Worm (Caenorhabditis elegans) whole organism, mixed stage, embryonic: ENCODE data around the gene grl-7.

Experiments used
- M03D4.4 ChIP-seq: sonication (generic microtip); optimal IDR thresholded peaks from 2 replicates; lab custom pipeline; 2017; ENCODE audit warnings: mild to moderate bottlenecking, missing genetic modification characterization, missing compliant biosample characterization
- bed-3 ChIP-seq: fragments of 200-800 bp; sonication (Bioruptor generic); optimal IDR thresholded peaks from 3 replicates; lab custom pipeline; 2018; ENCODE audit warnings: mild to moderate bottlenecking, missing genetic modification characterization, moderate library complexity, missing compliant biosample characterization
- blmp-1 ChIP-seq: fragments of 150-350 bp; optimal IDR thresholded peaks from 2 replicates; lab custom pipeline; 2014; ENCODE audit warnings: missing biosample characterization, missing genetic modification characterization
- ceh-39 ChIP-seq: fragments of 150-350 bp; optimal IDR thresholded peaks from 2 replicates; lab custom pipeline; 2014; ENCODE audit warnings: missing biosample characterization, missing genetic modification characterization
- ceh-43 ChIP-seq: fragments of 200-800 bp; sonication (Bioruptor generic); optimal IDR thresholded peaks from 2 replicates; lab custom pipeline; 2018; ENCODE audit warnings: mild to moderate bottlenecking, missing genetic modification characterization, moderate library complexity, missing compliant biosample characterization
- ceh-83 ChIP-seq: fragments of 200-800 bp; sonication (Bioruptor generic); optimal IDR thresholded peaks from 2 replicates; lab custom pipeline; 2018; ENCODE audit warnings: mild to moderate bottlenecking, missing genetic modification characterization, missing compliant biosample characterization
- ces-1 ChIP-seq: fragments of 150-350 bp; optimal IDR thresholded peaks from 2 replicates; lab custom pipeline; 2014; ENCODE audit warnings: missing biosample characterization, missing genetic modification reagents, missing genetic modification characterization
- elt-1 ChIP-seq: sonication (generic microtip); optimal IDR thresholded peaks from 2 replicates; lab custom pipeline; 2017; ENCODE audit warnings: missing genetic modification characterization, mild to moderate bottlenecking, missing compliant biosample characterization, antibody characterized with exemption, moderate library complexity, borderline replicate concordance; ENCODE audit not compliant: insufficient read depth
- elt-3 ChIP-seq: fragments of 150-350 bp; optimal IDR thresholded peaks from 2 replicates; lab custom pipeline; 2014; ENCODE audit warnings: missing biosample characterization, missing genetic modification characterization
- flh-1 ChIP-seq: fragments of 200-800 bp; sonication (Bioruptor generic); optimal IDR thresholded peaks from 2 replicates; lab custom pipeline; 2018; ENCODE audit warnings: mild to moderate bottlenecking, missing genetic modification characterization, moderate library complexity, missing compliant biosample characterization
- ham-2 ChIP-seq: fragments of 200-800 bp; sonication (Bioruptor generic); optimal IDR thresholded peaks from 2 replicates; lab custom pipeline; 2018; ENCODE audit warnings: mild to moderate bottlenecking, missing genetic modification characterization, missing compliant biosample characterization
- lin-13 ChIP-seq: fragments of 150-350 bp; optimal IDR thresholded peaks from 2 replicates; lab custom pipeline; 2014; ENCODE audit warnings: missing biosample characterization, missing genetic modification characterization
- lin-32 ChIP-seq: fragments of 200-800 bp; sonication (Bioruptor generic); optimal IDR thresholded peaks from 2 replicates; lab custom pipeline; 2018; ENCODE audit warnings: mild to moderate bottlenecking, missing genetic modification characterization, missing compliant biosample characterization
- lsy-2 ChIP-seq: fragments of 150-350 bp; optimal IDR thresholded peaks from 2 replicates; lab custom pipeline; 2014; ENCODE audit warnings: missing biosample characterization, missing genetic modification characterization
- mab-5 ChIP-seq: fragments of 150-350 bp; optimal IDR thresholded peaks from 2 replicates; lab custom pipeline; 2014; ENCODE audit warnings: missing biosample characterization, missing genetic modification characterization
- mep-1 ChIP-seq: fragments of 150-350 bp; optimal IDR thresholded peaks from 2 replicates; lab custom pipeline; 2017; ENCODE audit warnings: missing biosample characterization, missing genetic modification reagents, missing genetic modification characterization, inconsistent platforms
- mls-2 ChIP-seq: sonication (generic microtip); optimal IDR thresholded peaks from 2 replicates; lab custom pipeline; 2016; ENCODE audit warnings: mild to moderate bottlenecking, missing genetic modification characterization, moderate library complexity, missing compliant biosample characterization
- nhr-12 ChIP-seq: fragments of 150-350 bp; optimal IDR thresholded peaks from 2 replicates; lab custom pipeline; 2014; ENCODE audit warnings: missing biosample characterization, missing genetic modification characterization
- nhr-2 ChIP-seq: fragments of 150-350 bp; optimal IDR thresholded peaks from 2 replicates; lab custom pipeline; 2014; ENCODE audit warnings: missing biosample characterization, missing genetic modification characterization
- nhr-237 ChIP-seq: fragments of 150-350 bp; optimal IDR thresholded peaks from 2 replicates; lab custom pipeline; 2014; ENCODE audit warnings: missing biosample characterization, missing genetic modification characterization
- nhr-28 ChIP-seq: fragments of 150-350 bp; optimal IDR thresholded peaks from 2 replicates; lab custom pipeline; 2014; ENCODE audit warnings: missing biosample characterization, missing genetic modification characterization
- nhr-76 ChIP-seq: sonication (generic microtip); optimal IDR thresholded peaks from 2 replicates; lab custom pipeline; 2017; ENCODE audit warnings: missing biosample characterization, missing genetic modification characterization
- pha-4 ChIP-seq: fragments of 150-350 bp; optimal IDR thresholded peaks from 2 replicates; lab custom pipeline; 2018; ENCODE audit warnings: missing biosample characterization, missing genetic modification reagents, missing genetic modification characterization
- snpc-4 ChIP-seq: fragments of 150-350 bp; optimal IDR thresholded peaks from 2 replicates; lab custom pipeline; 2014; ENCODE audit warnings: missing biosample characterization, missing genetic modification characterization
- sptf-1 ChIP-seq: sonication (generic microtip); optimal IDR thresholded peaks from 2 replicates; lab custom pipeline; 2017; ENCODE audit warnings: mild to moderate bottlenecking, missing genetic modification characterization, moderate library complexity, missing compliant biosample characterization
- tbx-8 ChIP-seq: fragments of 200-800 bp; sonication (Bioruptor generic); optimal IDR thresholded peaks from 2 replicates; lab custom pipeline; 2018; ENCODE audit warnings: mild to moderate bottlenecking, missing genetic modification characterization, moderate library complexity, missing compliant biosample characterization
- unc-120 ChIP-seq: sonication (generic microtip); optimal IDR thresholded peaks from 2 replicates; lab custom pipeline; 2017; ENCODE audit warnings: missing genetic modification characterization, missing compliant biosample characterization; ENCODE audit not compliant: poor library complexity, severe bottlenecking
- unc-39 ChIP-seq: fragments of 150-350 bp; optimal IDR thresholded peaks from 2 replicates; lab custom pipeline; 2014; ENCODE audit warnings: missing biosample characterization, missing genetic modification characterization
- unc-62 ChIP-seq: fragments of 150-350 bp; optimal IDR thresholded peaks from 2 replicates; lab custom pipeline; 2014; ENCODE audit warnings: missing biosample characterization, missing genetic modification reagents, missing genetic modification characterization
- zip-8 ChIP-seq: fragments of 150-350 bp; optimal IDR thresholded peaks from 2 replicates; lab custom pipeline; 2014; ENCODE audit warnings: missing biosample characterization, missing genetic modification characterization
- ztf-11 ChIP-seq: fragments of 150-350 bp; optimal IDR thresholded peaks from 2 replicates; lab custom pipeline; 2014; ENCODE audit warnings: missing biosample characterization, missing genetic modification characterization

Gene grl-7

ce11 chrV:11302698-11303097 lies 44.1 kb downstream of the grl-7 start, which contains the start of gene srh-46:
Gene srh-46, minus strand, starts transcription at chrV:11302886.
- TF ChIP-seq sptf-1 (tag; lab: Kevin White, UChicago) (no peak), ces-1 (GFP tag; lab: Kevin White, UChicago) (no peak), snpc-4 (no peak), nhr-12 (tag; lab: Kevin White, UChicago) (no peak), unc-120 (tag; lab: Kevin White, UChicago) (no peak), zip-8 (tag; lab: Kevin White, UChicago) (no peak), flh-1 (no peak), unc-62 (GFP tag; lab: Kevin White, UChicago) (no peak), lin-32 (GFP tag; lab: Kevin White, UChicago) (no peak), tbx-8 (GFP tag; lab: Kevin White, UChicago) (no peak), nhr-28 (tag; lab: Kevin White, UChicago) (no peak), lin-13 (no peak), nhr-2 (no peak), nhr-237 (tag; lab: Kevin White, UChicago) (no peak), elt-3 (tag; lab: Kevin White, UChicago) (no peak), M03D4.4 (tag; lab: Kevin White, UChicago) (no peak), ztf-11 (tag; lab: Kevin White, UChicago) (no peak), ceh-43 (GFP tag; lab: Kevin White, UChicago) (no peak)

ce11 chrV:11300539-11300938 lies 46.3 kb downstream of the grl-7 start, which contains the start of gene srh-47:
Gene srh-47, minus strand, starts transcription at chrV:11300639.
- TF ChIP-seq mls-2 (no peak), elt-1 (tag; lab: Kevin White, UChicago) (no peak), nhr-76 (no peak), flh-1 (no peak), M03D4.4 (tag; lab: Kevin White, UChicago) (no peak), mab-5 (tag; lab: Kevin White, UChicago) (no peak), tbx-8 (GFP tag; lab: Kevin White, UChicago) (no peak), unc-120 (tag; lab: Kevin White, UChicago) (no peak), lin-32 (GFP tag; lab: Kevin White, UChicago) (no peak), nhr-28 (tag; lab: Kevin White, UChicago) (no peak), blmp-1 (tag; lab: Kevin White, UChicago) (no peak), bed-3 (GFP tag; lab: Kevin White, UChicago) (no peak), nhr-237 (tag; lab: Kevin White, UChicago) (no peak), snpc-4 (no peak), ceh-39 (tag; lab: Kevin White, UChicago) (no peak), zip-8 (tag; lab: Kevin White, UChicago) (no peak), ceh-83 (GFP tag; lab: Kevin White, UChicago) (no peak), unc-62 (GFP tag; lab: Kevin White, UChicago) (no peak), unc-39 (tag; lab: Kevin White, UChicago) (no peak)
- TF ChIP-seq, all 35 proteins: peak for 0

- no peak for TF ChIP-seq ceh-39 (tag; lab: Kevin White, UChicago)
- TF ChIP-seq unc-39 (tag; lab: Kevin White, UChicago), result no peak
- TF ChIP-seq ham-2 (GFP tag; lab: Kevin White, UChicago), result no peak
- TF ChIP-seq nhr-76, result no peak
- no peak for TF ChIP-seq flh-1
- no peak for TF ChIP-seq pha-4 (tag; lab: Kevin White, UChicago)
- TF ChIP-seq mls-2, result no peak
- TF ChIP-seq nhr-237 (tag; lab: Kevin White, UChicago), result no peak
- TF ChIP-seq lsy-2 (tag; lab: Kevin White, UChicago), result no peak
- no peak for TF ChIP-seq mep-1 (tag; lab: Kevin White, UChicago)
- TF ChIP-seq snpc-4, result no peak
- TF ChIP-seq elt-3 (tag; lab: Kevin White, UChicago), result no peak
- TF ChIP-seq zip-8 (tag; lab: Kevin White, UChicago), result no peak
- no peak for TF ChIP-seq ztf-11 (tag; lab: Kevin White, UChicago)
- TF ChIP-seq tbx-8 (GFP tag; lab: Kevin White, UChicago), result no peak
- TF ChIP-seq bed-3 (GFP tag; lab: Kevin White, UChicago), result no peak
Measured at ce11 chrV:11299406-11299805, 47.4 kb downstream of the grl-7 start.

DNA sequence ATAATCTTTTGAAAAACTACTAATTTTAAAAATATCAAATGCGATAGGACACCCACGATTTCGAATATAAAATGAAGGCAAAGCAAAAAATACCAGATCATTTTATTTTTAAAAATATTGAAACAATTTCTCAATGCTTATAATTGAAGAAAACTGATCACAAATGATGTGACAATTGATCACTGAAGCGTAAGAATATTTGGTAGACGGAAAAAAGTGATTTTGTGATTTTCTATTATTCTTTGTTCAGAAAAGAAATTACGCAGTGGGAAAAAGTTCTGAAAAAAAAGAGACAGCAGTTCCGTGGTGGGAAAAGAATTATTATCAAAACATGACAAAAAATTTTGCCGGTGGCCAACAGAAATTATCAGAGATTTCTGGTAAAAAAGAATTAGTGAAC lies 48.2 kb downstream of the grl-7 start, which contains the start of gene T03F7.5:
Gene T03F7.5 (minus strand): TSS at position 101 of the 400 bp plus-strand sequence.
- TF ChIP-seq nhr-2, result no peak
